Worm (Caenorhabditis elegans) whole organism, L2 larva: Measurements from ENCODE around the gene Y37A1B.4.

Source experiments
- C34F6.9 ChIP-seq: fragments of 150-350 bp; optimal IDR thresholded peaks from 2 replicates; lab custom pipeline; 2014; ENCODE audit warnings: missing biosample characterization, missing genetic modification characterization
- F13H6.1 ChIP-seq: sonication (generic microtip); optimal IDR thresholded peaks from 2 replicates; lab custom pipeline; 2016; ENCODE audit warnings: missing genetic modification characterization, missing compliant biosample characterization
- R02D3.7 ChIP-seq: fragments of 150-350 bp; optimal IDR thresholded peaks from 2 replicates; lab custom pipeline; 2014; ENCODE audit warnings: missing biosample characterization, missing genetic modification characterization
- Y55F3AM.14 ChIP-seq: fragments of 200-800 bp; sonication (Bioruptor generic); optimal IDR thresholded peaks from 2 replicates; lab custom pipeline; 2018; ENCODE audit warnings: mild to moderate bottlenecking, missing genetic modification characterization, missing compliant biosample characterization
- ZK546.5 ChIP-seq: sonication (generic microtip); optimal IDR thresholded peaks from 2 replicates; lab custom pipeline; 2017; ENCODE audit warnings: missing biosample characterization, missing genetic modification characterization
- aly-2 ChIP-seq: fragments of 150-350 bp; optimal IDR thresholded peaks from 2 replicates; lab custom pipeline; 2014; ENCODE audit warnings: missing biosample characterization, missing genetic modification characterization
- blmp-1 ChIP-seq: sonication (generic microtip); optimal IDR thresholded peaks from 2 replicates; lab custom pipeline; 2017; ENCODE audit warnings: missing genetic modification characterization, mild to moderate bottlenecking, missing compliant biosample characterization, antibody characterized with exemption, moderate library complexity; ENCODE audit not compliant: insufficient read depth
- ceh-16 ChIP-seq: fragments of 150-350 bp; optimal IDR thresholded peaks from 2 replicates; lab custom pipeline; 2014; ENCODE audit warnings: missing biosample characterization, missing genetic modification characterization
- ceh-82 ChIP-seq: fragments of 150-350 bp; optimal IDR thresholded peaks from 2 replicates; lab custom pipeline; 2014; ENCODE audit warnings: missing biosample characterization, missing genetic modification characterization
- crh-2 ChIP-seq: sonication (generic microtip); optimal IDR thresholded peaks from 2 replicates; lab custom pipeline; 2017; ENCODE audit warnings: missing biosample characterization, missing genetic modification characterization
- dmd-4 ChIP-seq: sonication (generic microtip); optimal IDR thresholded peaks from 2 replicates; lab custom pipeline; 2017; ENCODE audit warnings: missing biosample characterization, missing genetic modification characterization
- egl-27 ChIP-seq: sonication (generic microtip); optimal IDR thresholded peaks from 3 replicates; lab custom pipeline; 2017; ENCODE audit warnings: missing biosample characterization, missing genetic modification reagents, missing genetic modification characterization
- elt-1 ChIP-seq: fragments of 150-350 bp; optimal IDR thresholded peaks from 2 replicates; lab custom pipeline; 2014; ENCODE audit warnings: missing biosample characterization, missing genetic modification characterization
- fos-1 ChIP-seq: fragments of 150-350 bp; optimal IDR thresholded peaks from 2 replicates; lab custom pipeline; 2014; ENCODE audit warnings: missing biosample characterization, missing genetic modification characterization
- gmeb-1 ChIP-seq: fragments of 150-350 bp; optimal IDR thresholded peaks from 2 replicates; lab custom pipeline; 2014; ENCODE audit warnings: missing biosample characterization, missing genetic modification characterization
- lin-11 ChIP-seq: fragments of 150-350 bp; sonication (generic microtip); optimal IDR thresholded peaks from 2 replicates; lab custom pipeline; 2014; ENCODE audit warnings: missing biosample characterization, missing genetic modification characterization, inconsistent platforms, mixed read lengths
- lin-13 ChIP-seq: fragments of 150-350 bp; optimal IDR thresholded peaks from 2 replicates; lab custom pipeline; 2014; ENCODE audit warnings: missing biosample characterization, missing genetic modification reagents, missing genetic modification characterization
- lin-39 ChIP-seq: fragments of 150-350 bp; optimal IDR thresholded peaks from 2 replicates; lab custom pipeline; 2014; ENCODE audit warnings: missing biosample characterization, missing genetic modification reagents, missing genetic modification characterization
- lsy-2 ChIP-seq, 2 experiments: fragments of 150-350 bp in 1 of 2; sonication (generic microtip) in 1 of 2; optimal IDR thresholded peaks; 2 replicates each; lab custom pipeline; 2014 to 2017; ENCODE audit warnings: missing biosample characterization in 2 of 2, missing genetic modification characterization in 2 of 2
- mbf-1 ChIP-seq: sonication (generic microtip); optimal IDR thresholded peaks from 2 replicates; lab custom pipeline; 2017; ENCODE audit warnings: missing biosample characterization, missing genetic modification characterization
- mdl-1 ChIP-seq, 2 experiments: fragments of 150-350 bp in 1 of 2; sonication (generic microtip) in 1 of 2; optimal IDR thresholded peaks; 2 replicates each; lab custom pipeline; 2017; ENCODE audit warnings: missing biosample characterization in 2 of 2, missing genetic modification characterization in 2 of 2
- nhr-10 ChIP-seq: sonication (generic microtip); optimal IDR thresholded peaks from 2 replicates; lab custom pipeline; 2017; ENCODE audit warnings: missing biosample characterization, missing genetic modification characterization
- nhr-11 ChIP-seq: fragments of 150-350 bp; optimal IDR thresholded peaks from 2 replicates; lab custom pipeline; 2014; ENCODE audit warnings: missing biosample characterization, missing genetic modification characterization
- nhr-12 ChIP-seq: fragments of 150-350 bp; optimal IDR thresholded peaks from 2 replicates; lab custom pipeline; 2014; ENCODE audit warnings: missing biosample characterization, missing genetic modification characterization
- nhr-129 ChIP-seq: fragments of 150-350 bp; optimal IDR thresholded peaks from 2 replicates; lab custom pipeline; 2014; ENCODE audit warnings: missing biosample characterization, missing genetic modification characterization
- nhr-21 ChIP-seq: fragments of 150-350 bp; optimal IDR thresholded peaks from 2 replicates; lab custom pipeline; 2014; ENCODE audit warnings: missing biosample characterization, missing genetic modification characterization
- nhr-23 ChIP-seq: fragments of 150-350 bp; optimal IDR thresholded peaks from 2 replicates; lab custom pipeline; 2014; ENCODE audit warnings: missing biosample characterization, missing genetic modification reagents, missing genetic modification characterization
- nhr-237 ChIP-seq: fragments of 150-350 bp; optimal IDR thresholded peaks from 2 replicates; lab custom pipeline; 2014; ENCODE audit warnings: missing biosample characterization, missing genetic modification characterization
- nhr-6 ChIP-seq: fragments of 150-350 bp; optimal IDR thresholded peaks from 2 replicates; lab custom pipeline; 2014; ENCODE audit warnings: missing biosample characterization, missing genetic modification characterization
- nhr-77 ChIP-seq: fragments of 150-350 bp; optimal IDR thresholded peaks from 2 replicates; lab custom pipeline; 2014; ENCODE audit warnings: missing biosample characterization, missing genetic modification characterization
- peb-1 ChIP-seq: fragments of 150-350 bp; optimal IDR thresholded peaks from 2 replicates; lab custom pipeline; 2014; ENCODE audit warnings: missing biosample characterization, missing genetic modification characterization
- sem-4 ChIP-seq: fragments of 150-350 bp; optimal IDR thresholded peaks from 2 replicates; lab custom pipeline; 2014; ENCODE audit warnings: missing biosample characterization, missing genetic modification reagents, missing genetic modification characterization
- skn-1 ChIP-seq: sonication (generic microtip); optimal IDR thresholded peaks from 2 replicates; lab custom pipeline; 2017; ENCODE audit warnings: missing biosample characterization, missing genetic modification characterization
- sma-3 ChIP-seq: sonication (generic microtip); optimal IDR thresholded peaks from 2 replicates; lab custom pipeline; 2016; ENCODE audit warnings: missing genetic modification reagents, missing genetic modification characterization, missing compliant biosample characterization
- sma-9 ChIP-seq, 2 experiments: fragments of 150-350 bp in 1 of 2; sonication (generic microtip) in 1 of 2; optimal IDR thresholded peaks; 2 replicates each; lab custom pipeline; 2014 to 2016; ENCODE audit warnings: missing genetic modification characterization in 2 of 2, mild to moderate bottlenecking in 1 of 2, missing biosample characterization in 1 of 2, missing compliant biosample characterization in 1 of 2, missing genetic modification reagents in 1 of 2, moderate library complexity in 1 of 2
- snpc-4 ChIP-seq: fragments of 150-350 bp; optimal IDR thresholded peaks from 2 replicates; lab custom pipeline; 2014; ENCODE audit warnings: missing biosample characterization, missing genetic modification characterization
- unc-39 ChIP-seq: fragments of 150-350 bp; optimal IDR thresholded peaks from 2 replicates; lab custom pipeline; 2014; ENCODE audit warnings: missing biosample characterization, missing genetic modification characterization
- unc-55 ChIP-seq: fragments of 150-350 bp; sonication (generic microtip); optimal IDR thresholded peaks from 3 replicates; lab custom pipeline; 2014; ENCODE audit warnings: missing biosample characterization, missing genetic modification reagents, missing genetic modification characterization
- unc-62 ChIP-seq: fragments of 150-350 bp; optimal IDR thresholded peaks from 2 replicates; lab custom pipeline; 2014; ENCODE audit warnings: missing biosample characterization, missing genetic modification reagents, missing genetic modification characterization
- zag-1 ChIP-seq: fragments of 150-350 bp; optimal IDR thresholded peaks from 2 replicates; lab custom pipeline; 2014; ENCODE audit warnings: missing biosample characterization, missing genetic modification characterization
- ztf-1 ChIP-seq: fragments of 200-800 bp; sonication (Bioruptor generic); conservative IDR thresholded peaks from 2 replicates; pipeline ENCODE4 v1.3.6; 2022; ENCODE audit warnings: missing genetic modification characterization, missing compliant biosample characterization
- ztf-11 ChIP-seq: sonication (generic microtip); optimal IDR thresholded peaks from 2 replicates; lab custom pipeline; 2017; ENCODE audit warnings: missing biosample characterization, missing genetic modification characterization
- ztf-4 ChIP-seq: fragments of 150-350 bp; optimal IDR thresholded peaks from 2 replicates; lab custom pipeline; 2014; ENCODE audit warnings: missing biosample characterization, missing genetic modification characterization

Y37A1B.4 gene

ce11 chrIV:14033752-14034570 lies 26.6 kb downstream of the Y37A1B.4 start (continued):
- peak; percentile 66 for TF ChIP-seq peb-1 (tag; lab: Kevin White, UChicago)
- TF ChIP-seq aly-2 (tag; lab: Kevin White, UChicago) = no peak
- TF ChIP-seq ZK546.5 = no peak
- no peak for TF ChIP-seq snpc-4 (tag; lab: Kevin White, UChicago)
- peak; percentile 68 for TF ChIP-seq unc-62 (GFP tag; lab: Kevin White, UChicago)
- peak; percentile 96 for TF ChIP-seq ceh-16 (tag; lab: Kevin White, UChicago)
- TF ChIP-seq sem-4 (tag; lab: Kevin White, UChicago) = peak; percentile 77
- TF ChIP-seq zag-1 = peak; percentile 80
- TF ChIP-seq lin-39 (tag; lab: Kevin White, UChicago) = no peak
- TF ChIP-seq lin-13 (GFP tag; lab: Kevin White, UChicago) = peak; percentile 67
- TF ChIP-seq nhr-12 = no peak
- TF ChIP-seq egl-27 (tag; lab: Kevin White, UChicago) = peak; percentile 74
- TF ChIP-seq lsy-2 (tag; optimal IDR thresholded peaks at IDR 0.05; lab: Kevin White, UChicago) = peak; percentile 28 to 65
- TF ChIP-seq nhr-129 (tag; lab: Kevin White, UChicago) = peak; percentile 96

DNA sequence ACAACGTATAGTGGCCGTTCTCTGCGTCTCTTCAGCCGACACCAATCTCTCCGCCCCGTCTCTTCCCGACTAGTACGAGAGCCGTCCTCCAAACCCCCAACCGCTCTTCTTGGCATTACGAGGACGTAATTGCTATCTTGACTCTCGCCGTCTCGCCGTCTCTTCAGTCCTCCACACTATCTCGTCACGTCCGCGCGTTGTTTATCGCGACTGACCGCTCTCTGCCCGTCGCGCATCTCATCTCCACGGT lies 27.1 kb downstream of the Y37A1B.4 start:
- TF ChIP-seq sem-4 (tag; lab: Kevin White, UChicago) (peak; percentile 28), zag-1 (no peak), nhr-129 (tag; lab: Kevin White, UChicago) (no peak), aly-2 (tag; lab: Kevin White, UChicago) (no peak), nhr-237 (tag; lab: Kevin White, UChicago) (no peak), unc-55 (no peak), nhr-6 (tag; lab: Kevin White, UChicago) (no peak), F13H6.1 (peak; percentile 100), sma-9 (GFP tag; optimal IDR thresholded peaks at IDR 0.05; lab: Kevin White, UChicago) (no peak), sma-9 (tag; optimal IDR thresholded peaks at IDR 0.05; lab: Kevin White, UChicago) (peak; percentile 81), R02D3.7 (no peak)

- TF ChIP-seq nhr-12 (no peak), F13H6.1 (no peak), Y55F3AM.14 (peak; percentile 60), ztf-4 (tag; lab: Kevin White, UChicago) (peak; percentile 77), fos-1 (tag; lab: Kevin White, UChicago) (peak; percentile 66), blmp-1 (tag; lab: Kevin White, UChicago) (peak; percentile 41), sma-3 (GFP tag; lab: Kevin White, UChicago) (peak; percentile 11), zag-1 (peak; percentile 63), nhr-10 (tag; lab: Kevin White, UChicago) (no peak), dmd-4 (peak; percentile 4), lin-39 (tag; lab: Kevin White, UChicago) (peak; percentile 13), mbf-1 (tag; lab: Kevin White, UChicago) (no peak), nhr-21 (tag; lab: Kevin White, UChicago) (peak; percentile 75), egl-27 (tag; lab: Kevin White, UChicago) (no peak), sma-9 (GFP tag; optimal IDR thresholded peaks at IDR 0.05; lab: Kevin White, UChicago) (peak; percentile 48), sma-9 (tag; optimal IDR thresholded peaks at IDR 0.05; lab: Kevin White, UChicago) (no peak), ZK546.5 (peak; percentile 22), ceh-16 (tag; lab: Kevin White, UChicago) (no peak), skn-1 (tag; lab: Kevin White, UChicago) (no peak), mdl-1 (tag; optimal IDR thresholded peaks at IDR 0.05; lab: Kevin White, UChicago) (peak in 1 of 2 experiments; percentile 67), unc-55 (peak; percentile 25), nhr-6 (tag; lab: Kevin White, UChicago) (peak; percentile 70), elt-1 (no peak), C34F6.9 (peak; percentile 78), ztf-11 (tag; lab: Kevin White, UChicago) (peak; percentile 69), unc-39 (tag; lab: Kevin White, UChicago) (peak; percentile 72), lsy-2 (tag; optimal IDR thresholded peaks at IDR 0.05; lab: Kevin White, UChicago) (peak; percentile 78 to 81), nhr-77 (no peak), lin-13 (GFP tag; lab: Kevin White, UChicago) (peak; percentile 59), nhr-23 (tag; lab: Kevin White, UChicago) (no peak), nhr-11 (tag; lab: Kevin White, UChicago) (no peak), snpc-4 (tag; lab: Kevin White, UChicago) (peak; percentile 52), crh-2 (tag; lab: Kevin White, UChicago) (peak; percentile 60), aly-2 (tag; lab: Kevin White, UChicago) (no peak), nhr-237 (tag; lab: Kevin White, UChicago) (no peak), nhr-129 (tag; lab: Kevin White, UChicago) (peak; percentile 84), ztf-1 (GFP tag; lab: Robert Waterston, UW) (no peak), lin-11 (tag; lab: Kevin White, UChicago) (peak; percentile 42), ceh-82 (tag; lab: Kevin White, UChicago) (no peak), sem-4 (tag; lab: Kevin White, UChicago) (no peak), gmeb-1 (tag; lab: Kevin White, UChicago) (peak; percentile 66)
These were observed 27.7 kb downstream of the Y37A1B.4 start for ce11 chrIV:14032620-14033501.
